Worm (Caenorhabditis elegans): ENCODE measurements around the gene nhr-61.

DNA sequence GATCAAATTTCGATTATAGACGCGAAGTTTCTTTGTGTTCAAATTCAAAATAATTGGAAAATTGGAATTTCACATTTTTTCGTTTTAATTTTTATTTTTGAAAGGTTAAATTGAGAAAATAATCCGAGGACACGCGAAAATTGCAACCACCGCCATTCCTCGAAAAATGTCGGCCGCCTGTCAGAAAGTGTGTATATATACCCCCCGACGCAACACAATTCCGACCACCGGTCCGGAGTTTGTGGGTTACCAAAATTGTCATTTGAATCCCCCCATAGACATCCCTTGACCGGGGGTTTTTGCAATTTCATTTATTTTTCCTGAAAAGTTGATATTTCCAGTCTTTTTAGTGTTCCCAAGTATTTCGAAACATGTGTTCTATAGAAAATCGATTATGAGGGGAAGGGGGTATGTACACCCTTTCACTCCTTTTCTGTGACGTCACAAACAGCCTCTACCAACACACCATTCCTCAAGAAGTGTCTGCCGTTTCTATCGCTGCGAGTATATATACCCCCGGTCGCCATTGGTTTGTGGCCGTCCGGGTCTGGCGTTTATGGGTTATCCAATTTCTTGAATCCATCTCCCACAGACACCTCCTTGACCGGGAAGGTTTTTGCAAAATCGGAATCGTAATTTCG is 14.0 kb downstream of the nhr-61 start, which contains the start of gene W01D2.3:
- TF ChIP-seq die-1 (tag; optimal IDR thresholded peaks at IDR 0.05) (peak; percentile 2), dpl-1 (GFP tag; optimal IDR thresholded peaks at IDR 0.05) (no peak), mes-4 (tag; optimal IDR thresholded peaks at IDR 0.05) (no peak)
